Worm (Caenorhabditis elegans) whole organism, L2 larva: ENCODE data around the gene F07F6.7.

Experiments
- C34F6.9 ChIP-seq: fragments of 150-350 bp; optimal IDR thresholded peaks from 2 replicates; lab custom pipeline; 2014; ENCODE audit warnings: missing biosample characterization, missing genetic modification characterization
- F13H6.1 ChIP-seq: sonication (generic microtip); optimal IDR thresholded peaks from 2 replicates; lab custom pipeline; 2016; ENCODE audit warnings: missing genetic modification characterization, missing compliant biosample characterization
- R02D3.7 ChIP-seq: fragments of 150-350 bp; optimal IDR thresholded peaks from 2 replicates; lab custom pipeline; 2014; ENCODE audit warnings: missing biosample characterization, missing genetic modification characterization
- Y55F3AM.14 ChIP-seq: fragments of 200-800 bp; sonication (Bioruptor generic); optimal IDR thresholded peaks from 2 replicates; lab custom pipeline; 2018; ENCODE audit warnings: mild to moderate bottlenecking, missing genetic modification characterization, missing compliant biosample characterization
- ZK546.5 ChIP-seq: sonication (generic microtip); optimal IDR thresholded peaks from 2 replicates; lab custom pipeline; 2017; ENCODE audit warnings: missing biosample characterization, missing genetic modification characterization
- alr-1 ChIP-seq: fragments of 150-350 bp; optimal IDR thresholded peaks from 2 replicates; lab custom pipeline; 2014; ENCODE audit warnings: missing biosample characterization, missing genetic modification characterization
- aly-2 ChIP-seq: fragments of 150-350 bp; optimal IDR thresholded peaks from 2 replicates; lab custom pipeline; 2014; ENCODE audit warnings: missing biosample characterization, missing genetic modification characterization
- blmp-1 ChIP-seq: sonication (generic microtip); optimal IDR thresholded peaks from 2 replicates; lab custom pipeline; 2017; ENCODE audit warnings: missing genetic modification characterization, mild to moderate bottlenecking, missing compliant biosample characterization, antibody characterized with exemption, moderate library complexity; ENCODE audit not compliant: insufficient read depth
- ceh-16 ChIP-seq: fragments of 150-350 bp; optimal IDR thresholded peaks from 2 replicates; lab custom pipeline; 2014; ENCODE audit warnings: missing biosample characterization, missing genetic modification characterization
- ceh-82 ChIP-seq: fragments of 150-350 bp; optimal IDR thresholded peaks from 2 replicates; lab custom pipeline; 2014; ENCODE audit warnings: missing biosample characterization, missing genetic modification characterization
- crh-2 ChIP-seq: sonication (generic microtip); optimal IDR thresholded peaks from 2 replicates; lab custom pipeline; 2017; ENCODE audit warnings: missing biosample characterization, missing genetic modification characterization
- dmd-4 ChIP-seq: sonication (generic microtip); optimal IDR thresholded peaks from 2 replicates; lab custom pipeline; 2017; ENCODE audit warnings: missing biosample characterization, missing genetic modification characterization
- egl-27 ChIP-seq: sonication (generic microtip); optimal IDR thresholded peaks from 3 replicates; lab custom pipeline; 2017; ENCODE audit warnings: missing biosample characterization, missing genetic modification reagents, missing genetic modification characterization
- fos-1 ChIP-seq: fragments of 150-350 bp; optimal IDR thresholded peaks from 2 replicates; lab custom pipeline; 2014; ENCODE audit warnings: missing biosample characterization, missing genetic modification characterization
- gmeb-1 ChIP-seq: fragments of 150-350 bp; optimal IDR thresholded peaks from 2 replicates; lab custom pipeline; 2014; ENCODE audit warnings: missing biosample characterization, missing genetic modification characterization
- lin-11 ChIP-seq: fragments of 150-350 bp; sonication (generic microtip); optimal IDR thresholded peaks from 2 replicates; lab custom pipeline; 2014; ENCODE audit warnings: missing biosample characterization, missing genetic modification characterization, inconsistent platforms, mixed read lengths
- lin-13 ChIP-seq: fragments of 150-350 bp; optimal IDR thresholded peaks from 2 replicates; lab custom pipeline; 2014; ENCODE audit warnings: missing biosample characterization, missing genetic modification reagents, missing genetic modification characterization
- lin-39 ChIP-seq: fragments of 150-350 bp; optimal IDR thresholded peaks from 2 replicates; lab custom pipeline; 2014; ENCODE audit warnings: missing biosample characterization, missing genetic modification reagents, missing genetic modification characterization
- lsy-2 ChIP-seq, 2 experiments: fragments of 150-350 bp in 1 of 2; sonication (generic microtip) in 1 of 2; optimal IDR thresholded peaks; 2 replicates each; lab custom pipeline; 2014 to 2017; ENCODE audit warnings: missing biosample characterization in 2 of 2, missing genetic modification characterization in 2 of 2
- mab-5 ChIP-seq: fragments of 150-350 bp; optimal IDR thresholded peaks from 2 replicates; lab custom pipeline; 2014; ENCODE audit warnings: missing biosample characterization, missing genetic modification characterization
- mbf-1 ChIP-seq: sonication (generic microtip); optimal IDR thresholded peaks from 2 replicates; lab custom pipeline; 2017; ENCODE audit warnings: missing biosample characterization, missing genetic modification characterization
- mdl-1 ChIP-seq, 2 experiments: fragments of 150-350 bp in 1 of 2; sonication (generic microtip) in 1 of 2; optimal IDR thresholded peaks; 2 replicates each; lab custom pipeline; 2017; ENCODE audit warnings: missing biosample characterization in 2 of 2, missing genetic modification characterization in 2 of 2
- nhr-10 ChIP-seq: sonication (generic microtip); optimal IDR thresholded peaks from 2 replicates; lab custom pipeline; 2017; ENCODE audit warnings: missing biosample characterization, missing genetic modification characterization
- nhr-11 ChIP-seq: fragments of 150-350 bp; optimal IDR thresholded peaks from 2 replicates; lab custom pipeline; 2014; ENCODE audit warnings: missing biosample characterization, missing genetic modification characterization
- nhr-129 ChIP-seq: fragments of 150-350 bp; optimal IDR thresholded peaks from 2 replicates; lab custom pipeline; 2014; ENCODE audit warnings: missing biosample characterization, missing genetic modification characterization
- nhr-21 ChIP-seq: fragments of 150-350 bp; optimal IDR thresholded peaks from 2 replicates; lab custom pipeline; 2014; ENCODE audit warnings: missing biosample characterization, missing genetic modification characterization
- nhr-237 ChIP-seq: fragments of 150-350 bp; optimal IDR thresholded peaks from 2 replicates; lab custom pipeline; 2014; ENCODE audit warnings: missing biosample characterization, missing genetic modification characterization
- nhr-25 ChIP-seq: fragments of 150-350 bp; sonication (generic microtip); optimal IDR thresholded peaks from 3 replicates; lab custom pipeline; 2014; ENCODE audit warnings: missing biosample characterization, missing genetic modification characterization
- nhr-77 ChIP-seq: fragments of 150-350 bp; optimal IDR thresholded peaks from 2 replicates; lab custom pipeline; 2014; ENCODE audit warnings: missing biosample characterization, missing genetic modification characterization
- peb-1 ChIP-seq: fragments of 150-350 bp; optimal IDR thresholded peaks from 2 replicates; lab custom pipeline; 2014; ENCODE audit warnings: missing biosample characterization, missing genetic modification characterization
- skn-1 ChIP-seq: sonication (generic microtip); optimal IDR thresholded peaks from 2 replicates; lab custom pipeline; 2017; ENCODE audit warnings: missing biosample characterization, missing genetic modification characterization
- sma-3 ChIP-seq: sonication (generic microtip); optimal IDR thresholded peaks from 2 replicates; lab custom pipeline; 2016; ENCODE audit warnings: missing genetic modification reagents, missing genetic modification characterization, missing compliant biosample characterization
- sma-9 ChIP-seq, 2 experiments: fragments of 150-350 bp in 1 of 2; sonication (generic microtip) in 1 of 2; optimal IDR thresholded peaks; 2 replicates each; lab custom pipeline; 2014 to 2016; ENCODE audit warnings: missing genetic modification characterization in 2 of 2, mild to moderate bottlenecking in 1 of 2, missing biosample characterization in 1 of 2, missing compliant biosample characterization in 1 of 2, missing genetic modification reagents in 1 of 2, moderate library complexity in 1 of 2
- snpc-4 ChIP-seq: fragments of 150-350 bp; optimal IDR thresholded peaks from 2 replicates; lab custom pipeline; 2014; ENCODE audit warnings: missing biosample characterization, missing genetic modification characterization
- zag-1 ChIP-seq: fragments of 150-350 bp; optimal IDR thresholded peaks from 2 replicates; lab custom pipeline; 2014; ENCODE audit warnings: missing biosample characterization, missing genetic modification characterization
- ztf-11 ChIP-seq: sonication (generic microtip); optimal IDR thresholded peaks from 2 replicates; lab custom pipeline; 2017; ENCODE audit warnings: missing biosample characterization, missing genetic modification characterization
- ztf-4 ChIP-seq: fragments of 150-350 bp; optimal IDR thresholded peaks from 2 replicates; lab custom pipeline; 2014; ENCODE audit warnings: missing biosample characterization, missing genetic modification characterization

F07F6.7 gene

ce11 chrII:5458683-5459410, 35.2 kb upstream of the F07F6.7 start:
- TF ChIP-seq fos-1 (tag; lab: Kevin White, UChicago), result peak; percentile 34
- TF ChIP-seq blmp-1 (tag; lab: Kevin White, UChicago), result peak; percentile 54
- TF ChIP-seq ztf-11 (tag; lab: Kevin White, UChicago), result no peak

- TF ChIP-seq fos-1 (tag; lab: Kevin White, UChicago), result no peak
- TF ChIP-seq lin-39 (tag; lab: Kevin White, UChicago), result no peak
- TF ChIP-seq nhr-21 (tag; lab: Kevin White, UChicago), result no peak
- no peak for TF ChIP-seq lsy-2 (tag; optimal IDR thresholded peaks at IDR 0.05; lab: Kevin White, UChicago)
- TF ChIP-seq sma-9 (GFP tag; optimal IDR thresholded peaks at IDR 0.05; lab: Kevin White, UChicago), result no peak
- TF ChIP-seq sma-9 (tag; optimal IDR thresholded peaks at IDR 0.05; lab: Kevin White, UChicago), result no peak
- no peak for TF ChIP-seq skn-1
Observed at ce11 chrII:5455650-5456355, 32.1 kb upstream of the F07F6.7 start, which contains the start of gene daz-1. Gene daz-1, plus strand, starts transcription at chrII:5456305.

ce11 chrII:5453547-5453946, 29.9 kb upstream of the F07F6.7 start, which contains the start of gene dhs-5:
Gene dhs-5, plus strand, starts transcription at chrII:5453847.
- TF ChIP-seq R02D3.7 (tag; lab: Kevin White, UChicago), result no peak
- TF ChIP-seq mab-5 (tag; lab: Kevin White, UChicago), result no peak
- no peak for TF ChIP-seq nhr-11
- TF ChIP-seq ceh-16, result no peak
- TF ChIP-seq nhr-10 (tag; lab: Kevin White, UChicago), result no peak
- TF ChIP-seq mbf-1 (tag; lab: Kevin White, UChicago), result no peak
- no peak for TF ChIP-seq lin-11 (tag; lab: Kevin White, UChicago)
- TF ChIP-seq Y55F3AM.14, result no peak
- TF ChIP-seq peb-1 (tag; lab: Kevin White, UChicago), result no peak
- TF ChIP-seq lin-39 (tag; lab: Kevin White, UChicago), result no peak
- no peak for TF ChIP-seq nhr-237 (tag; lab: Kevin White, UChicago)
- no peak for TF ChIP-seq dmd-4 (tag; lab: Kevin White, UChicago)
- TF ChIP-seq fos-1 (tag; lab: Kevin White, UChicago), result no peak
- TF ChIP-seq, all 48 proteins: peak for 0

ce11 chrII:5451278-5451677, 27.6 kb upstream of the F07F6.7 start:
- no peak for TF ChIP-seq aly-2
- no peak for TF ChIP-seq ceh-82 (tag; lab: Kevin White, UChicago)
- no peak for TF ChIP-seq alr-1 (tag; lab: Kevin White, UChicago)
- TF ChIP-seq, all 48 proteins: peak for 0

ce11 chrII:5449620-5450019, 26.0 kb upstream of the F07F6.7 start:
- TF ChIP-seq zag-1 (tag; lab: Kevin White, UChicago) (no peak), sma-3 (GFP tag; lab: Kevin White, UChicago) (peak; percentile 56)

- TF ChIP-seq egl-27 (tag; lab: Kevin White, UChicago) (no peak), lin-39 (tag; lab: Kevin White, UChicago) (no peak), F13H6.1 (peak; percentile 52), ceh-82 (tag; lab: Kevin White, UChicago) (no peak), sma-9 (GFP tag; optimal IDR thresholded peaks at IDR 0.05; lab: Kevin White, UChicago) (peak; percentile 60), sma-9 (tag; optimal IDR thresholded peaks at IDR 0.05; lab: Kevin White, UChicago) (no peak)
Observed at ce11 chrII:5449219-5449618, 25.6 kb upstream of the F07F6.7 start.

- TF ChIP-seq ztf-4 (no peak), mdl-1 (tag; optimal IDR thresholded peaks at IDR 0.05; lab: Kevin White, UChicago) (no peak), Y55F3AM.14 (no peak), C34F6.9 (no peak), snpc-4 (tag; lab: Kevin White, UChicago) (no peak), nhr-77 (no peak), ZK546.5 (tag; lab: Kevin White, UChicago) (no peak), lin-11 (tag; lab: Kevin White, UChicago) (no peak), crh-2 (tag; lab: Kevin White, UChicago) (no peak), nhr-25 (tag; lab: Kevin White, UChicago) (no peak), lin-13 (GFP tag; lab: Kevin White, UChicago) (no peak), gmeb-1 (no peak), nhr-129 (tag; lab: Kevin White, UChicago) (no peak), egl-27 (tag; lab: Kevin White, UChicago) (no peak), skn-1 (no peak), aly-2 (no peak)
Observed at ce11 chrII:5447381-5447780, 23.7 kb upstream of the F07F6.7 start, which contains the start of gene cex-1. Gene cex-1, plus strand, starts transcription at chrII:5447681.
